Fruit fly (Drosophila melanogaster): ENCODE results near the gene Klc.

The Klc gene

DNA sequence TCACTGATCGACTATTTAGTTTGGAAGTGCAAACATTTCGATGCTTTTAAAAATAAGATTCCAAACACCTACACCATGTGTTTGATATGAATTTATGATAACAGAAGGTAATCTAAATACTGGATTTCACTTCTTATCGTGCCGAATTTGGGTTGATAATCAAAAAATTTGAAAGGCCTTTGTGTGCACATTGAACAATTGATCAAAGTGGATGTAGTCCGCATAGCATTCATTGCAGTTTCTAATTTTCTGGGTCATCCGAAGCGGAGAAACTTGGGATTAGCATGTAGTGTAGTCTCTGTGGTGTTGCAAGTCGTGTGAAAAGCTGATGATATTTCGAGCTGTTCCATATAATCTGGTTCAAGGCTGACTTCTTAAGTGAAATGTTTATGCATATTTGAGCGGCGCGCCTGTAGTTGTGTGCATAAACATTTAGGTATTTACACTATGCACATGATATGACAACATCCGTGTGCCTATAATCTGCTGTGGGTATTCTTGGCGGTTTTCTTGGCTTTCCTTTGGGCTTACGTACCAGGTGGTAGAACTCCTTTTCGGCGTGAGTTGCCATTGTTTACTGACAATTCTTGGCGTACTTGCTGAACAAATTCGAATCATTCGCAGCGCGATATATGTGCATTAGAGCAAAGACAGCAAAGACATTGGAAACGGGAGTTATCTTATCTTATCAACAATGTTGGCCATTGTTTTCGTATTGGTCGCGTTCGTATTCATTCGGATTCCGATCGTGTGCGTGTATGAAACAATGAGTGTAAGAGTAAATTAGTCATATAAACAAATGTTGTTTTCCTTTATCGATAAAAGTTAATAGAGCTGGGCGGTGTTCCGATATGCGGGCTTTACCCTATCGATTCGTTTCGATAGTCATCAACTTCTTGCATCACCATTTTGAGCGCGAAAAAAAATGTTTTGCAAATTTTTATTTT is 23.2 kb upstream of the Klc start, which contains the start of gene Hip1:
Gene Hip1, minus strand, starts transcription at position 834 of the 947 bp plus-strand sequence.
- no peak for TF ChIP-seq ttk (optimal IDR thresholded peaks at IDR 0.05)
- TF ChIP-seq Myc (optimal IDR thresholded peaks at IDR 0.05) = no peak
- no peak for TF ChIP-seq Sin3A (optimal IDR thresholded peaks at IDR 0.05)
- no peak for TF ChIP-seq h (optimal IDR thresholded peaks at IDR 0.05)
- no peak for TF ChIP-seq psq (optimal IDR thresholded peaks at IDR 0.05)

DNA sequence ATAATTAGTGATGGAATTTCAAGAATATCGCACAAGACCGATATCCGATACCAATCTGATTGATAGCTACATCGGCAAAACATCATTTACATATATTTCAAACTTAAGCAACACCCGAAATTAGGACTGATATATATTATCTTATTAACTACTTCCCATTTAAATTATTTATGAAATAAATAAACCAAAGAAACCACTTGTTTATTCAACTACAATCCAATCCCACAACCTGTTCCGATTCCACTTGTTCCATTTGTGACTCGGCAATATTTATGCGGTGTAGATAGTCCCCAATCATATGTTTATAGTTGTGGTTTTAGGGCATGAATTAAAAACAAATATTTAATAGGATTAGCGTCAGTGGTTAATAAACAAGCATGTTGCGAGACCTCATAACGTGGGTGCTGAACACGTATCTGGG is 4.9 kb upstream of the Klc start, which contains the start of the genes CG10973 and Vps13D:
Gene CG10973, minus strand, starts transcription at position 6 of the 421 bp plus-strand sequence.
Gene Vps13D, plus strand, starts transcription at position 281 of the 421 bp plus-strand sequence.
- TF ChIP-seq Sin3A (optimal IDR thresholded peaks at IDR 0.05) = no peak
- TF ChIP-seq psq (optimal IDR thresholded peaks at IDR 0.05) = no peak
- TF ChIP-seq Myc (optimal IDR thresholded peaks at IDR 0.05) = no peak
- no peak for TF ChIP-seq h (optimal IDR thresholded peaks at IDR 0.05)
- no peak for TF ChIP-seq ttk (optimal IDR thresholded peaks at IDR 0.05)
- no peak for TF ChIP-seq insv (optimal IDR thresholded peaks at IDR 0.05)

DNA sequence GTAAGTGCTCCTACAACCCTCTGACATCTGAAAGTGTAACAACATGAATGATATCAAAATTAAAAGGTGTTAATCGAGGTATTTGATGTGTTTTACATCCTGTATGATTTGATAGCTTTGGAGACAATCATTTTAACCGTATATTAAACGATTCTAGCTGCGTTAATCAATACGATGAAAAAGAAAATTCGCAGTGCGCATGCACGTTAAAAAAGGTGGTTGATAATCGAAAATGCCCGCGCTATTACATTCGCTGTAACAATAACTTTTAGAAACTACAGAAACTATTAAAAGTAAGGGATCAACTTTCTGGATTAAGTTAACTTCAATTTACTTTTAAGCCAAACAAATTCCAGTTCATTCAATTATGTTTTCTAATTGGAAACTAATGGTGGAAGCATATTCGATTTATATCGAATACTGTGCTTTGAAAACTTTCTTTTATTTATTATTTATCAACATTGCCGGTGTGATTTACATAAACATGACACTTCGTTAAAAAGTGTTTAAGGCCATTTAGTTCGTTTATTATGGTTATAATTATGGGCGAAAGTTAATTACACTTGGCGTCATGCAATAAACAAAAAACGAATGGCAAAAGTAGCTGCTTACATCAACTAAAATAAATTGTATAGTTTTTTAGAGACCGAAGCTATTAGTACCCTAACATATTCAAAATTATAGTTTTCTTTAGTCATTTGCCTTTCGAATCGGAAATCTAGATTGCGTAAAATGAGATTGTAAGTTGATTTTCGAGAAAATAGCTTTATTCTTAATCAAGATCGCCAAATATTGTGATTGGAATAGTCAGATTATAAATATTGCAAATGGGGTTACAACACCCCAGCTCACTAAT is 917 bp downstream of the Klc start:
- TF ChIP-seq Myc (optimal IDR thresholded peaks at IDR 0.05) (no peak), ttk (optimal IDR thresholded peaks at IDR 0.05) (no peak)

- TF ChIP-seq ttk (optimal IDR thresholded peaks at IDR 0.05) (no peak), h (optimal IDR thresholded peaks at IDR 0.05) (no peak), insv (optimal IDR thresholded peaks at IDR 0.05) (no peak), Sin3A (optimal IDR thresholded peaks at IDR 0.05) (no peak), Myc (optimal IDR thresholded peaks at IDR 0.05) (no peak), psq (optimal IDR thresholded peaks at IDR 0.05) (no peak)
Observed at dm6 chr3L:12746241-12746640, 3.6 kb downstream of the Klc start.

DNA sequence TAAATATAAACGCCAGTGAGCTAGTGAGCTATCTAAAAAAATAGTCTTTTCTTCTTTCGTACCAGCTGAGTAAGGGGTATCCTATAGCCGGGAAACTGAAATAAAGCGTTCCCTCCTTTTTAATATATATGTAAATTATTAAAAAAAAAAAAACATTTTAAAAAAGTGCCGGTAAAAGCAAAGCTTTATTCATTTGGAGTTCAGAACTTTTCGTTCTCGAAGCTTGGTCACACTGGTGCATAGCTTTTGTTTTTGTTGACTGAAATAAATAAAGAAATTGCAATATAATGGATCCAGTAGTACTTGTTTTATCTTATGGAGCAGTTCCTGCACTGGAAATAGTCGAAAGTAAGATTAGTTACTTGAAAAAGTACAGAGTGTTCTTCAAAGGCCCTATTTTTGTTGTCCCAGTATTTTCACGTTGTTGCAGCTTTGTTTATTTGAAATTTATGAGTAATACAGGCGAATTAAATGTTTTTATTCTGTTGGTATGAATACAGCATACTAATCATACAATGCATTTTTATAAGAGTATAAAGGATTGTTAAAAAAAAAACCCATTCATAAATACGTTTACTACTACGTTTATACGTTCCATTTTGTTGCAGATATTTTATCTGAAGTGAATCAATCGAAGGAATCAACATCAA is 4.6 kb downstream of the Klc start, which contains the start of gene CG32109:
Gene CG32109, plus strand, starts transcription at position 224 of the 650 bp plus-strand sequence.
- TF ChIP-seq h (optimal IDR thresholded peaks at IDR 0.05) (no peak), psq (optimal IDR thresholded peaks at IDR 0.05) (no peak), ttk (optimal IDR thresholded peaks at IDR 0.05) (no peak), insv (optimal IDR thresholded peaks at IDR 0.05) (no peak), Sin3A (optimal IDR thresholded peaks at IDR 0.05) (no peak), Myc (optimal IDR thresholded peaks at IDR 0.05) (no peak)

- no peak for TF ChIP-seq Myc (optimal IDR thresholded peaks at IDR 0.05)
- no peak for TF ChIP-seq ttk (optimal IDR thresholded peaks at IDR 0.05)
- no peak for TF ChIP-seq h (optimal IDR thresholded peaks at IDR 0.05)
- no peak for TF ChIP-seq psq (optimal IDR thresholded peaks at IDR 0.05)
Observed at dm6 chr3L:12741608-12742007, 8.2 kb downstream of the Klc start, which contains the start of gene CG32112. TSS of gene CG32112 (plus strand) at chr3L:12741718.

DNA sequence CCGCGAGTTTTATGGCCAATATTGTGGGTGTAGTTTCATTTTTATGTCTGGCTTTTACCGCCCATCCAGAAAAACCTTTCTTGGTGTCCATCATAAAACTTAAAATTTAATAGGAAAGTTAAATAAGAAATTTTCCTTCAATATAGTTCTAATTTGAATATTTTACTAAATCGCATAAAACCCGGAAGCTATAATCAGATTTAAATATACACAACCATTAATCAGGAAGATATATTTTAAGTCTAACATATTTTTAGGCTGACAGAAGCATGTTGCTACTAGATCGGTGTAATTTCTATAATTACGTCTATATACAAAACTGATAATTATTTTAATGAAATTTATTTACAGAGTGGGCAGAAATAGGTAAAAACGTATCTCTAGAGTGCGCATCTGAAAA is 14.1 kb downstream of the Klc start:
- TF ChIP-seq Sin3A (optimal IDR thresholded peaks at IDR 0.05) (no peak), psq (optimal IDR thresholded peaks at IDR 0.05) (no peak)

- TF ChIP-seq insv (optimal IDR thresholded peaks at IDR 0.05) (no peak), Sin3A (optimal IDR thresholded peaks at IDR 0.05) (no peak), ttk (optimal IDR thresholded peaks at IDR 0.05) (no peak), Myc (optimal IDR thresholded peaks at IDR 0.05) (no peak), h (optimal IDR thresholded peaks at IDR 0.05) (no peak), psq (optimal IDR thresholded peaks at IDR 0.05) (no peak)
Observed at dm6 chr3L:12734550-12735012, 15.3 kb downstream of the Klc start, which contains the start of the genes SmD1 and Ptp69D. TSS of gene SmD1 (minus strand) at chr3L:12734611. TSS of gene Ptp69D (plus strand) at chr3L:12734945.

DNA sequence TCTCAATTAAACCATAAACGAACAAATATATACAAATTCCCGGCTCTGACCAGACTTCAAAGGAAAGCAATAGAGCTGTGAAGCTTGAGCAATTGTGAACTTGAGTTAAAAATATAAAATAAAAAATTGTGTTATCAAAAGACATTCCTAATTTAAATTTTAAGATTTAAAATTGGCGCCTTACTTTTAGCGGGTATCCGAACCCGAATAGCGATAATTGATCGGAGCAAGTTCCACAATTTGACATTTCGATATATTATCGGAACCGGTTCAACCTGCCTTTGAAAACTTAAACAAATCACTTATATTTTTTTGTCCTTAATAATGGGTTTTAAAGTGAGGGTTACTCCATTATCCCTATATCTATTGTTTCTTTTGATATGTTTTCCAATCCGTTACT is 17.1 kb downstream of the Klc start:
- no peak for TF ChIP-seq insv (optimal IDR thresholded peaks at IDR 0.05)

DNA sequence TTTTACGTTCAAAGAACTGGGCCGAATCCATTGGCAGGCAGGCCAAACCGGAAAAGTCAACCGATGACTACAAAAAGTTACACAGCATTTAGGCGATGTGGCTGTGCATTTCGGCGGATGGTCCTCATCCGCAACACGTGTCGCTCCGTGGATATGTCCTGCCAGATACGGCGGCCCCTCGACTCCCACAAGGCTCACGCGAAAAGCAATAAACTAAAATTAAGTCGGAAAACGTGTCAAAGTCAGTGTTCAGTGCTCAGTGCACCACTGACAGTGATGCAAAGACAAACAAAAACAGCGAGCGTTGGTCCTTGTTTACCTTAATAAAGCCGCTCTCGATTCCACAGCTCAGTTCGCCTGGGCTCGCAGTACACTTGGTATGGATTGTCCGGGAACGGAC is 20.3 kb downstream of the Klc start:
- TF ChIP-seq ttk (optimal IDR thresholded peaks at IDR 0.05) = no peak
- TF ChIP-seq psq (optimal IDR thresholded peaks at IDR 0.05) = no peak
- TF ChIP-seq Myc (optimal IDR thresholded peaks at IDR 0.05) = no peak

dm6 chr3L:12727212-12727611 is 22.6 kb downstream of the Klc start:
- no peak for TF ChIP-seq Myc (optimal IDR thresholded peaks at IDR 0.05)
- no peak for TF ChIP-seq h (optimal IDR thresholded peaks at IDR 0.05)
- no peak for TF ChIP-seq psq (optimal IDR thresholded peaks at IDR 0.05)
- TF ChIP-seq Sin3A (optimal IDR thresholded peaks at IDR 0.05) = no peak
- TF ChIP-seq insv (optimal IDR thresholded peaks at IDR 0.05) = no peak
- TF ChIP-seq ttk (optimal IDR thresholded peaks at IDR 0.05) = no peak

DNA sequence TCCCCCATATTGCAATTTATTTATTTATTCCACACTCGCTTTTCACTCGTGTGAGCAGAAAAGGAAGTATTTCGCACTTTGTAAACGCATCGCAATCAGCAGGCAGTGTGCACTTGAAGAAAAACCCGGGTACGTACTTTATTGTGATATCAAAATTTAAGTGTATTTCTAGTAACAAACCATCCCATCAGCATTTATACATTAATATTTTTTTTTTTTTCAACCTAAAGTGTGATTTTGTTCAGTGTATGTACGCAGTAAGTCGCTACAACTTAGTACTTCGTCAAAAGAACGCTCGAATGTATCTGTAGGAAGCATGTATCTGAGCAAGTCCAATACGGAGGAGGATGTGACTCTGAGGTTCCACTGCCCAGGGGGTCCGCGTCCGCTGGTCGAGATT is 24.1 kb downstream of the Klc start:
- TF ChIP-seq psq (optimal IDR thresholded peaks at IDR 0.05) (no peak), h (optimal IDR thresholded peaks at IDR 0.05) (no peak), Sin3A (optimal IDR thresholded peaks at IDR 0.05) (no peak), insv (optimal IDR thresholded peaks at IDR 0.05) (no peak), Myc (optimal IDR thresholded peaks at IDR 0.05) (no peak), ttk (optimal IDR thresholded peaks at IDR 0.05) (no peak)
